2 fruit fly cellular contexts compared by ENCODE assay signal in the genomic region with DNA sequence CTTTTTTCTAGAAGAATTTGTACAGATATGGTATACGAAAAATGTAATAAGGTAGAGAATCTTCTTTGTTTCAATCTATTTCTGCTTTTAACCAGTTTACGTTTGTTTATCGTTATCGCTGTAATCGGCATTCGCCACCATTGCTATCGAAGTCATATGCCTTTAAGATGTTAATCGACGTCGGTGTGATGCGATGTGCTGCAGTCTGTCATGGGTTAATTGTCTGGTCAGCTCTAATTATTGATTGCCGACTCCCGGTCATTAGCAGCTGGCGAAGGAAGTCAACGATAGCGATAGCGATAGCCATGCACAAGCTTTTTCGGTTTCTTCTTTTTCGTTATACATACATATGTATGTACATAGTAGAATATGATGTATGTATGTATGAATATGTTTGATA.
TF ChIP-seq lines count a peak whose summit lies in the region.

No protein-coding gene starts in this region.

- TF ChIP-seq CTCF in whole organism, embryonic (GFP tag; optimal IDR thresholded peaks at IDR 0.05; lab: Kevin White, UChicago): no peak

TF ChIP-seq in whole organism, embryonic, 481 proteins besides CTCF, POLR2A, EP300 and RAD21:
- TF ChIP-seq CG17361 (GFP tag; IDR thresholded peaks at IDR 0.05; lab: Robert Waterston, UW): no peak
- peak; percentile 69 for TF ChIP-seq grn (GFP tag; optimal IDR thresholded peaks at IDR 0.05; lab: Kevin White, UChicago)
- no peak for TF ChIP-seq CG17912 (GFP tag; optimal IDR thresholded peaks at IDR 0.05; lab: Kevin White, UChicago)
- TF ChIP-seq Asciz (GFP tag; optimal IDR thresholded peaks at IDR 0.05; lab: Kevin White, UChicago): no peak
- no peak for TF ChIP-seq Atf6 (GFP tag; IDR thresholded peaks at IDR 0.05; lab: Robert Waterston, UW)
- TF ChIP-seq ken (GFP tag; IDR thresholded peaks at IDR 0.05; lab: Robert Waterston, UW): no peak
- no peak for TF ChIP-seq CG11504 (tag; optimal IDR thresholded peaks at IDR 0.05; lab: Kevin White, UChicago)
- no peak for TF ChIP-seq CG4360 (GFP tag; IDR thresholded peaks at IDR 0.05; lab: Robert Waterston, UW)
- no peak for TF ChIP-seq Mes4 (GFP tag; optimal IDR thresholded peaks at IDR 0.05; lab: Kevin White, UChicago)
- no peak for TF ChIP-seq luna (GFP tag; optimal IDR thresholded peaks at IDR 0.05; lab: Kevin White, UChicago)
- peak; percentile 31 for TF ChIP-seq gem (tag; optimal IDR thresholded peaks at IDR 0.05; lab: Kevin White, UChicago)
- TF ChIP-seq CG6683 (GFP tag; optimal IDR thresholded peaks at IDR 0.05; lab: Kevin White, UChicago): no peak
- no peak for TF ChIP-seq bowl (GFP tag; IDR thresholded peaks at IDR 0.05; lab: Robert Waterston, UW)
- TF ChIP-seq exex (tag; optimal IDR thresholded peaks at IDR 0.05; lab: Kevin White, UChicago): peak; percentile 33
- no peak for TF ChIP-seq CG34376 (GFP tag; optimal IDR thresholded peaks at IDR 0.05; lab: Kevin White, UChicago)
- TF ChIP-seq Side (GFP tag; optimal IDR thresholded peaks at IDR 0.05; lab: Kevin White, UChicago): no peak
- no peak for TF ChIP-seq CG14965 (GFP tag; optimal IDR thresholded peaks at IDR 0.05; lab: Kevin White, UChicago; ENCODE audit: borderline replicate concordance)
- TF ChIP-seq CG4424 (GFP tag; optimal IDR thresholded peaks at IDR 0.05; lab: Kevin White, UChicago): no peak
- TF ChIP-seq Opbp (GFP tag; IDR thresholded peaks at IDR 0.05; lab: Robert Waterston, UW; ENCODE audit: partially characterized antibody): no peak
- TF ChIP-seq yki (optimal IDR thresholded peaks at IDR 0.05; lab: Kevin White, UChicago): no peak
- no peak for TF ChIP-seq unc-4 (GFP tag; IDR thresholded peaks at IDR 0.05; lab: Robert Waterston, UW; ENCODE audit: partially characterized antibody)
- TF ChIP-seq ssp (GFP tag; IDR thresholded peaks at IDR 0.05; lab: Robert Waterston, UW): no peak
- TF ChIP-seq CG2120 (GFP tag; optimal IDR thresholded peaks at IDR 0.05; lab: Kevin White, UChicago): no peak
- TF ChIP-seq Sry-δ (GFP tag; optimal IDR thresholded peaks at IDR 0.05; lab: Kevin White, UChicago): no peak
- no peak for TF ChIP-seq slp2 (GFP tag; optimal IDR thresholded peaks at IDR 0.05; lab: Kevin White, UChicago)
- no peak for TF ChIP-seq Ets65A (GFP tag; lab: Kevin White, UChicago)
- TF ChIP-seq lab (GFP tag; optimal IDR thresholded peaks at IDR 0.05; lab: Kevin White, UChicago): peak; percentile 35

TF ChIP-seq in whole organism, prepupa, 60 proteins besides CTCF, POLR2A, EP300 and RAD21:
- TF ChIP-seq svp (GFP tag; lab: Kevin White, UChicago) (peak; percentile 83), esn (GFP tag; optimal IDR thresholded peaks at IDR 0.05; lab: Kevin White, UChicago) (no peak)
